Fruit fly (Drosophila melanogaster): ENCODE results near the gene CG17294.

dm6 chr2L:8350560-8351171 lies 26.2 kb upstream of the CG17294 start:
- TF ChIP-seq CG8359 (GFP tag; optimal IDR thresholded peaks at IDR 0.05; ENCODE audit: borderline replicate concordance) (no peak), CG15601 (tag; optimal IDR thresholded peaks at IDR 0.05) (no peak), nmo (GFP tag; optimal IDR thresholded peaks at IDR 0.05) (no peak), slbo (GFP tag; IDR thresholded peaks at IDR 0.05) (no peak), tx (GFP tag; optimal IDR thresholded peaks at IDR 0.05) (no peak), psq (GFP tag; optimal IDR thresholded peaks at IDR 0.05) (no peak), br (optimal IDR thresholded peaks at IDR 0.05) (no peak), Bdp1 (GFP tag; optimal IDR thresholded peaks at IDR 0.05) (no peak)
